Worm (Caenorhabditis elegans): Measurements from ENCODE around the gene F49H6.5.

Gene F49H6.5

DNA sequence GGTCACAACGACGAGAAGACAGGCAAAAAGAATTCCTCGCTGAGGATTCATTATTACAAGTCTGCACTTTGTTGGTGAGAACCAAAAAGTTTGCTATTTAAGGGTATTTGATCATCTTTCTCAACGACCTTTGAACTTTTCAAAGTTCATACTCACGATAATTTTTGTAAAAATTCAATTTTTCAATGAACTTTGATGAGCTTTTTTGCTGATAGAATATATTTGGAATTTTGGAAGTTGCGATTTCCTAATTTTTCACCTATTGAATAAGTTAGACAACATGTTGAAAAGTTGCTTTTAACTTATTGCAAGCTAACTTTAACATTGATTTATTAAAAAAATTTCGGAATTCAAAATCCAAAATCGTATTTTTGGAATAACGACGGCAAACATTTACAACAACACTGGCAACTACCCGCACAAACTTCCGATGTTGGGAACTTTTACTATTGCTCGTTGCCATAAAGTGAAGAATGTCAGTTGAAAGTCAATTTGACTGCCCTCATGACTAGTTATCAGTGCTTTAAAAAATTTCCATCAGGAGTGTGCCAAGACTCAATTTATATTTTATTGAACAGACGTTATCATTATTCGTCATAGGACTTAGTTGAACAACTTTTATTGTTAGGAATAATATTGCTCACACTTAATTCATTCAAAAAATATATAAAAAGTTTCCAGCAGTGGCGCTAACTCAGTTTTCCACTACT, at the start of gene F49H6.5, which contains the start of gene F49H6.8:
TSS of gene F49H6.5 (plus strand) at position 629 of the 710 bp plus-strand sequence.
TSS of gene F49H6.8 (minus strand) at position 51 of the 710 bp plus-strand sequence.
- TF ChIP-seq mab-5 (tag; optimal IDR thresholded peaks at IDR 0.05) (no peak), snpc-4 (tag; optimal IDR thresholded peaks at IDR 0.05) (no peak), zag-1 (tag; optimal IDR thresholded peaks at IDR 0.05) (no peak), nhr-25 (tag; optimal IDR thresholded peaks at IDR 0.05) (no peak), sma-3 (GFP tag; optimal IDR thresholded peaks at IDR 0.05) (no peak), lin-39 (tag; optimal IDR thresholded peaks at IDR 0.05) (no peak), dmd-4 (tag; optimal IDR thresholded peaks at IDR 0.05) (no peak), nhr-6 (tag; optimal IDR thresholded peaks at IDR 0.05) (no peak)

DNA sequence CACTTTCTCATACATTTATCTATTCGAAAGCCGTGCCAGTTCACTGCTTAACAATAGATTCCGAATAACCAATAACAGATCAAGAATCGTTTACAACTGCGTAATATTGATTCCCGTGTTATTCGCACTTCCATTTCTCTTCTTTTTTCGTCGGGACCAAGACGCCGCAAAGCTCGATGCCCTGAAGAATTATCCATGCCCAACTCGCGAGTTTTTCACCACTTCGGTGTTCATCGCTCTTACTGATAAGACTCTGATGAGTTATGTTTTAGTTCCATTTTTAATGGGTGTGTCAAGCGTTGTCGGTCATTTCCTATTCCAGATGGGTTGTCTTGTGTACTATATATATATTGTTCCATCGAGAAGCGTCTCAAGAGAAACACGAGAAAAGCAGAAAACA, 49.7 kb upstream of the F49H6.5 start:
- no peak for TF ChIP-seq egl-27 (tag; optimal IDR thresholded peaks at IDR 0.05)
- no peak for TF ChIP-seq nhr-77 (tag; optimal IDR thresholded peaks at IDR 0.05)
- TF ChIP-seq zag-1 (tag; optimal IDR thresholded peaks at IDR 0.05): no peak
- TF ChIP-seq nhr-6 (tag; optimal IDR thresholded peaks at IDR 0.05): no peak
- no peak for TF ChIP-seq mdl-1 (tag; optimal IDR thresholded peaks at IDR 0.05)
- TF ChIP-seq ztf-11 (tag; optimal IDR thresholded peaks at IDR 0.05): no peak
- TF ChIP-seq dmd-4 (tag; optimal IDR thresholded peaks at IDR 0.05): no peak
- TF ChIP-seq gmeb-1 (tag; optimal IDR thresholded peaks at IDR 0.05): no peak
- no peak for TF ChIP-seq lsy-2 (tag; optimal IDR thresholded peaks at IDR 0.05)
- no peak for TF ChIP-seq ztf-1 (GFP tag; conservative IDR thresholded peaks at IDR 0.05)
- TF ChIP-seq C34F6.9 (tag; optimal IDR thresholded peaks at IDR 0.05): no peak
- TF ChIP-seq nhr-237 (tag; optimal IDR thresholded peaks at IDR 0.05): no peak
- no peak for TF ChIP-seq sem-4 (tag; optimal IDR thresholded peaks at IDR 0.05)
- no peak for TF ChIP-seq nhr-23 (tag; optimal IDR thresholded peaks at IDR 0.05)
- no peak for TF ChIP-seq elt-3 (tag; optimal IDR thresholded peaks at IDR 0.05)
- no peak for TF ChIP-seq Y55F3AM.14 (GFP tag; optimal IDR thresholded peaks at IDR 0.05)
- no peak for TF ChIP-seq snpc-4 (tag; optimal IDR thresholded peaks at IDR 0.05)
- TF ChIP-seq mbf-1 (tag; optimal IDR thresholded peaks at IDR 0.05): no peak
- no peak for TF ChIP-seq ceh-16 (tag; optimal IDR thresholded peaks at IDR 0.05)

- no peak for TF ChIP-seq unc-55 (GFP tag; optimal IDR thresholded peaks at IDR 0.05)
- no peak for TF ChIP-seq unc-62 (GFP tag; optimal IDR thresholded peaks at IDR 0.05)
- no peak for TF ChIP-seq fos-1 (tag; optimal IDR thresholded peaks at IDR 0.05)
- no peak for TF ChIP-seq nhr-12 (tag; optimal IDR thresholded peaks at IDR 0.05)
- TF ChIP-seq ztf-11 (tag; optimal IDR thresholded peaks at IDR 0.05): no peak
- no peak for TF ChIP-seq nhr-77 (tag; optimal IDR thresholded peaks at IDR 0.05)
- TF ChIP-seq blmp-1 (tag; optimal IDR thresholded peaks at IDR 0.05; ENCODE audit: insufficient read depth): no peak
These were observed 48.1 kb upstream of the F49H6.5 start, which contains the start of gene srx-54 for ce11 chrV:16974919-16975318. Gene srx-54 (plus strand): TSS chrV:16975219.

DNA sequence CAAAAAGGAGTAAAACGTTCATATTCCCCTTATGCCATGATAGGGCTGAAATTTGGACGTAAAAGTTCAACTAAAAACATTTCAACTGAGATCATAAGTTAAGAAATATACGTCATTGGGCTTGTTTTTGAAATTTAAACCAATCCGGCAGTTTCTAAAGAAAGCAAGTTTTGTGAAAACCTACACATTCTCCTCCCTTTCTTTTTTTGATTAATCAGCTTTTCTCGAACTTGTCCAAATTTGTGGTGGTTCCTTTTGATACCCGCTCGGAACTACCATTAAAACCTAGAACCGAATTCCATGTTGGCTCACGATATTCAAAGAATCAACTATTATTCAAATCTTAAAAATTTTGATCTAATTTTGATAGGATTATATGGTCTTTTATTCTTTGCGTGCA, 42.7 kb upstream of the F49H6.5 start, which contains the start of gene srz-54:
TSS of gene srz-54 (plus strand) at position 301 of the 400 bp plus-strand sequence.
- TF ChIP-seq crh-2 (tag; optimal IDR thresholded peaks at IDR 0.05): no peak
- no peak for TF ChIP-seq nhr-77 (tag; optimal IDR thresholded peaks at IDR 0.05)
- no peak for TF ChIP-seq unc-55 (GFP tag; optimal IDR thresholded peaks at IDR 0.05)
- no peak for TF ChIP-seq mbf-1 (tag; optimal IDR thresholded peaks at IDR 0.05)
- TF ChIP-seq sma-3 (GFP tag; optimal IDR thresholded peaks at IDR 0.05): no peak
- TF ChIP-seq ZK546.5 (tag; optimal IDR thresholded peaks at IDR 0.05): no peak
- TF ChIP-seq sma-9 (GFP tag; optimal IDR thresholded peaks at IDR 0.05): no peak
- no peak for TF ChIP-seq sma-9 (tag; optimal IDR thresholded peaks at IDR 0.05)
- no peak for TF ChIP-seq nhr-21 (tag; optimal IDR thresholded peaks at IDR 0.05)
- no peak for TF ChIP-seq elt-3 (tag; optimal IDR thresholded peaks at IDR 0.05)
- TF ChIP-seq nhr-11 (tag; optimal IDR thresholded peaks at IDR 0.05): no peak
- TF ChIP-seq egl-27 (tag; optimal IDR thresholded peaks at IDR 0.05): no peak
- no peak for TF ChIP-seq ztf-4 (tag; optimal IDR thresholded peaks at IDR 0.05)
- no peak for TF ChIP-seq sem-4 (tag; optimal IDR thresholded peaks at IDR 0.05)
- TF ChIP-seq F13H6.1 (tag; optimal IDR thresholded peaks at IDR 0.05): no peak
